Worm (Caenorhabditis elegans) whole organism, L4 larva: ENCODE measurements around the gene C03B1.4.
A peak's percentile ranks its signal among the peaks of the same experiment; 100 is the strongest.

Experiments
- T20F7.1 ChIP-seq: fragments of 200-800 bp; sonication (Bioruptor generic); optimal IDR thresholded peaks from 2 replicates; lab custom pipeline; 2018; ENCODE audit warnings: mild to moderate bottlenecking, missing genetic modification characterization, missing compliant biosample characterization
- Y105C5A.15 ChIP-seq: fragments of 200-800 bp; sonication (Bioruptor generic); IDR thresholded peaks from 2 replicates; pipeline ENCODE4 v1.3.6; 2022; ENCODE audit warnings: missing genetic modification characterization, missing compliant biosample characterization
- Y5F2A.4 ChIP-seq: fragments of 200-800 bp; sonication (Bioruptor generic); optimal IDR thresholded peaks from 2 replicates; lab custom pipeline; 2018; ENCODE audit warnings: mild to moderate bottlenecking, missing genetic modification characterization, missing compliant biosample characterization
- ZK337.2 ChIP-seq: fragments of 200-800 bp; sonication (Bioruptor generic); IDR thresholded peaks from 2 replicates; pipeline ENCODE4 v1.3.6; 2022; ENCODE audit warnings: missing genetic modification reagents, missing genetic modification characterization, missing compliant biosample characterization
- ZK546.5 ChIP-seq, 2 experiments: sonication (generic microtip); optimal IDR thresholded peaks; 2 replicates each; lab custom pipeline; 2017; ENCODE audit warnings: missing biosample characterization in 2 of 2, missing genetic modification characterization in 2 of 2
- aha-1 ChIP-seq: fragments of 150-350 bp; peaks from one replicate; lab custom pipeline; 2014; ENCODE audit warnings: missing biosample characterization, missing genetic modification characterization
- arid-1 ChIP-seq: fragments of 200-800 bp; sonication (Bioruptor generic); conservative IDR thresholded peaks from 2 replicates; pipeline ENCODE4 v1.3.6; 2022; ENCODE audit warnings: missing genetic modification reagents, missing genetic modification characterization, missing compliant biosample characterization
- daf-16 ChIP-seq, 3 experiments: sonication (generic microtip); optimal IDR thresholded peaks; 2 replicates each; lab custom pipeline; 2016 to 2017; ENCODE audit warnings: missing genetic modification characterization in 3 of 3, missing genetic modification reagents in 3 of 3, mild to moderate bottlenecking in 2 of 3, missing compliant biosample characterization in 2 of 3, missing biosample characterization in 1 of 3, moderate library complexity in 1 of 3
- dpl-1 ChIP-seq: fragments of 150-350 bp; optimal IDR thresholded peaks from 2 replicates; lab custom pipeline; 2014; ENCODE audit warnings: missing biosample characterization, missing genetic modification reagents, missing genetic modification characterization
- egl-27 ChIP-seq: sonication (generic microtip); optimal IDR thresholded peaks from 3 replicates; lab custom pipeline; 2017; ENCODE audit warnings: missing biosample characterization, missing genetic modification reagents, missing genetic modification characterization
- fos-1 ChIP-seq: fragments of 150-350 bp; optimal IDR thresholded peaks from 2 replicates; lab custom pipeline; 2014; ENCODE audit warnings: missing biosample characterization, missing genetic modification characterization
- gei-8 ChIP-seq: fragments of 200-800 bp; sonication (Bioruptor generic); optimal IDR thresholded peaks from 2 replicates; lab custom pipeline; 2018; ENCODE audit warnings: mild to moderate bottlenecking, missing genetic modification characterization, missing compliant biosample characterization
- hlh-11 ChIP-seq: fragments of 200-800 bp; sonication (Bioruptor generic); optimal IDR thresholded peaks from 2 replicates; lab custom pipeline; 2018; ENCODE audit warnings: mild to moderate bottlenecking, missing genetic modification characterization, missing compliant biosample characterization
- hlh-30 ChIP-seq: sonication (generic microtip); optimal IDR thresholded peaks from 2 replicates; lab custom pipeline; 2017; ENCODE audit warnings: antibody characterized with exemption, mild to moderate bottlenecking, missing genetic modification characterization, missing compliant biosample characterization; ENCODE audit not compliant: insufficient read depth
- lim-7 ChIP-seq: fragments of 200-800 bp; sonication (Bioruptor generic); IDR thresholded peaks from 2 replicates; pipeline ENCODE4 v1.3.6; 2022; ENCODE audit warnings: missing genetic modification characterization, missing compliant biosample characterization
- lin-1 ChIP-seq: fragments of 200-800 bp; sonication (Bioruptor generic); IDR thresholded peaks from 2 replicates; pipeline ENCODE4 v1.3.6; 2022; ENCODE audit warnings: missing genetic modification reagents, missing genetic modification characterization, missing compliant biosample characterization
- lin-39 ChIP-seq: fragments of 150-350 bp; optimal IDR thresholded peaks from 2 replicates; lab custom pipeline; 2014; ENCODE audit warnings: missing biosample characterization, missing genetic modification reagents, missing genetic modification characterization
- madf-5 ChIP-seq, 2 experiments: fragments of 200-800 bp; sonication (Bioruptor generic); IDR thresholded peaks; 2 replicates each; pipeline ENCODE4 v1.3.6; 2022; ENCODE audit warnings: missing compliant biosample characterization in 2 of 2, missing genetic modification characterization in 2 of 2
- mxl-2 ChIP-seq: fragments of 200-800 bp; sonication (Bioruptor generic); conservative IDR thresholded peaks from 2 replicates; pipeline ENCODE4 v1.3.6; 2022; ENCODE audit warnings: missing genetic modification reagents, missing genetic modification characterization, missing compliant biosample characterization
- nhr-11 ChIP-seq: fragments of 150-350 bp; optimal IDR thresholded peaks from 2 replicates; lab custom pipeline; 2014; ENCODE audit warnings: missing biosample characterization, missing genetic modification characterization
- nhr-25 ChIP-seq: sonication (generic microtip); optimal IDR thresholded peaks from 2 replicates; lab custom pipeline; 2017; ENCODE audit warnings: missing genetic modification characterization, mild to moderate bottlenecking, missing compliant biosample characterization, antibody characterized with exemption, moderate library complexity, borderline replicate concordance; ENCODE audit not compliant: insufficient read depth
- nhr-41 ChIP-seq: fragments of 200-800 bp; sonication (Bioruptor generic); IDR thresholded peaks from 2 replicates; pipeline ENCODE4 v1.3.6; 2022; ENCODE audit warnings: missing genetic modification reagents, missing genetic modification characterization, missing compliant biosample characterization
- nhr-42 ChIP-seq: fragments of 200-800 bp; sonication (Bioruptor generic); IDR thresholded peaks from 2 replicates; pipeline ENCODE4 v1.3.6; 2022; ENCODE audit warnings: missing genetic modification characterization, missing compliant biosample characterization
- nhr-48 ChIP-seq: sonication (generic microtip); optimal IDR thresholded peaks from 2 replicates; lab custom pipeline; 2016; ENCODE audit warnings: mild to moderate bottlenecking, missing genetic modification characterization, missing compliant biosample characterization
- pqm-1 ChIP-seq: sonication (generic microtip); optimal IDR thresholded peaks from 2 replicates; lab custom pipeline; 2017; ENCODE audit warnings: missing biosample characterization, missing genetic modification characterization
- rbr-2 ChIP-seq: sonication (generic microtip); optimal IDR thresholded peaks from 2 replicates; lab custom pipeline; 2016; ENCODE audit warnings: missing genotype, missing genetic modification characterization, missing compliant biosample characterization
- saeg-2 ChIP-seq: fragments of 200-800 bp; sonication (Bioruptor generic); IDR thresholded peaks from 2 replicates; pipeline ENCODE4 v1.3.6; 2022; ENCODE audit warnings: missing genetic modification reagents, missing genetic modification characterization, missing compliant biosample characterization
- skn-1 ChIP-seq: fragments of 150-350 bp; optimal IDR thresholded peaks from 2 replicates; lab custom pipeline; 2014; ENCODE audit warnings: missing biosample characterization, missing genetic modification characterization
- snpc-4 ChIP-seq: fragments of 150-350 bp; optimal IDR thresholded peaks from 2 replicates; lab custom pipeline; 2014; ENCODE audit warnings: missing biosample characterization, missing genetic modification characterization
- spr-1 ChIP-seq: sonication (generic microtip); optimal IDR thresholded peaks from 2 replicates; lab custom pipeline; 2016; ENCODE audit warnings: mild to moderate bottlenecking, missing genetic modification characterization, missing compliant biosample characterization
- tag-97 ChIP-seq: fragments of 200-800 bp; sonication (Bioruptor generic); IDR thresholded peaks from 2 replicates; pipeline ENCODE4 v1.3.6; 2022; ENCODE audit warnings: missing genetic modification characterization, missing compliant biosample characterization
- unc-39 ChIP-seq: sonication (generic microtip); optimal IDR thresholded peaks from 2 replicates; lab custom pipeline; 2017; ENCODE audit warnings: missing biosample characterization, missing genetic modification characterization
- unc-62 ChIP-seq, 3 experiments: fragments of 150-350 bp in 1 of 3; sonication (generic microtip); optimal IDR thresholded peaks in 2 of 3; peaks in 1 of 3; 1 replicate in 1 of 3; 2 replicates in 2 of 3; lab custom pipeline; 2014 to 2017; ENCODE audit warnings: missing biosample characterization in 3 of 3, missing genetic modification characterization in 3 of 3, missing genetic modification reagents in 3 of 3, missing genotype in 1 of 3
- vab-7 ChIP-seq: fragments of 200-800 bp; sonication (Bioruptor generic); IDR thresholded peaks from 2 replicates; pipeline ENCODE4 v1.3.6; 2022; ENCODE audit warnings: missing genetic modification reagents, missing genetic modification characterization, missing compliant biosample characterization
- zfp-2 ChIP-seq: sonication (generic microtip); optimal IDR thresholded peaks from 2 replicates; lab custom pipeline; 2016; ENCODE audit warnings: mild to moderate bottlenecking, missing genetic modification characterization, missing compliant biosample characterization

C03B1.4 gene

ce11 chrX:6388639-6389038 lies 24.3 kb downstream of the C03B1.4 start:
- TF ChIP-seq pqm-1 (tag; lab: Kevin White, UChicago) (no peak), ZK546.5 (tag; optimal IDR thresholded peaks at IDR 0.05; lab: Kevin White, UChicago) (no peak), vab-7 (no peak), T20F7.1 (no peak), egl-27 (tag; lab: Kevin White, UChicago) (no peak), nhr-42 (GFP tag; lab: Robert Waterston, UW) (no peak), rbr-2 (tag; lab: Kevin White, UChicago) (no peak), nhr-48 (tag; lab: Kevin White, UChicago) (no peak), gei-8 (GFP tag; lab: Kevin White, UChicago) (no peak), spr-1 (tag; lab: Kevin White, UChicago) (no peak), arid-1 (GFP tag; lab: Robert Waterston, UW) (no peak), tag-97 (GFP tag; lab: Robert Waterston, UW) (no peak), dpl-1 (GFP tag; lab: Kevin White, UChicago) (no peak), Y5F2A.4 (GFP tag; lab: Kevin White, UChicago) (no peak), lim-7 (GFP tag; lab: Robert Waterston, UW) (no peak)

- TF ChIP-seq hlh-30 (tag; lab: Kevin White, UChicago) = no peak
These were observed 27.2 kb downstream of the C03B1.4 start, which contains the start of gene igcm-2 for ce11 chrX:6391491-6391890. Gene igcm-2, minus strand, starts transcription at chrX:6391591.

ce11 chrX:6399450-6399849 lies 35.2 kb downstream of the C03B1.4 start:
- TF ChIP-seq unc-62 (GFP tag; optimal IDR thresholded peaks at IDR 0.05 in 1 of 2; lab: Kevin White, UChicago) = peak in 1 of 2 experiments; percentile 3
- TF ChIP-seq unc-62 (tag; optimal IDR thresholded peaks at IDR 0.05; lab: Kevin White, UChicago) = no peak
- TF ChIP-seq nhr-25 = no peak
- TF ChIP-seq lin-39 = no peak
- no peak for TF ChIP-seq fos-1
- TF ChIP-seq ZK337.2 (GFP tag; lab: Robert Waterston, UW) = no peak
- no peak for TF ChIP-seq snpc-4 (tag; lab: Kevin White, UChicago)
- no peak for TF ChIP-seq T20F7.1
- no peak for TF ChIP-seq ZK546.5 (tag; optimal IDR thresholded peaks at IDR 0.05; lab: Kevin White, UChicago)
- no peak for TF ChIP-seq madf-5 (GFP tag; IDR thresholded peaks at IDR 0.05; lab: Robert Waterston, UW)
- peak; percentile 75 for TF ChIP-seq aha-1 (tag; lab: Kevin White, UChicago)
- peak; percentile 27 for TF ChIP-seq nhr-11 (tag; lab: Kevin White, UChicago)

- TF ChIP-seq egl-27 (tag; lab: Kevin White, UChicago) = no peak
- TF ChIP-seq lin-1 (GFP tag; lab: Robert Waterston, UW) = no peak
- TF ChIP-seq saeg-2 (GFP tag; lab: Robert Waterston, UW) = no peak
- no peak for TF ChIP-seq hlh-11 (tag; lab: Kevin White, UChicago)
- no peak for TF ChIP-seq tag-97 (GFP tag; lab: Robert Waterston, UW)
- TF ChIP-seq Y105C5A.15 (GFP tag; lab: Robert Waterston, UW) = no peak
- TF ChIP-seq zfp-2 = no peak
- no peak for TF ChIP-seq nhr-41 (GFP tag; lab: Robert Waterston, UW)
- TF ChIP-seq lin-39 = no peak
- TF ChIP-seq nhr-48 (tag; lab: Kevin White, UChicago) = no peak
- TF ChIP-seq skn-1 (tag; lab: Kevin White, UChicago) = no peak
- no peak for TF ChIP-seq mxl-2
- no peak for TF ChIP-seq madf-5 (GFP tag; IDR thresholded peaks at IDR 0.05; lab: Robert Waterston, UW)
- TF ChIP-seq unc-39 (tag; lab: Kevin White, UChicago) = no peak
- TF ChIP-seq daf-16 (GFP tag; optimal IDR thresholded peaks at IDR 0.05; lab: Kevin White, UChicago) = no peak
- no peak for TF ChIP-seq daf-16 (tag; optimal IDR thresholded peaks at IDR 0.05; lab: Kevin White, UChicago)
These were observed 38.8 kb downstream of the C03B1.4 start, which contains the start of gene glt-4 for ce11 chrX:6403122-6403521. Gene glt-4, plus strand, starts transcription at chrX:6403422.
